Worm (Caenorhabditis elegans): Measurements from ENCODE around the gene M01H9.10.

DNA sequence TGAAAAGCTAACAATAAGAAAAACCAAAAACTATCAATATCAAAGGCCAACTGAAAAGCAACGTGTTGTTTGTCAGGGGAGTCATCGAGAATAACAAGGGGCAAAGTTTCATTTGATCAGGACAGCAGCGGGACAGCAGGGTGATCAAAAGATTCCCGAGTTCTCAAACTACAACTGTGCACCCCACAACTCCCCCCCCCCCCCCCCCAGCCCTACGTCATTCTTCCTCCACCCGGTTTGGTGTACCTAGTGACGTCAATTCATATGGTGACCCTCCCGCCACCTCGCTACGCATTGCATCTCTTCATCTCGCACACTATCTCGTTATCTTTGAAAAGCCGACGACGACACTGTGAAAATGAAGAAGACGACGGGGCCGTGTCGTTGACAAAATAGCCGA lies 6.2 kb downstream of the M01H9.10 start:
- TF ChIP-seq ceh-34 (tag; optimal IDR thresholded peaks at IDR 0.05) = no peak
- TF ChIP-seq nhr-232 (tag; optimal IDR thresholded peaks at IDR 0.05) = no peak
- TF ChIP-seq fax-1 (tag; optimal IDR thresholded peaks at IDR 0.05) = no peak
- TF ChIP-seq fkh-6 (tag; optimal IDR thresholded peaks at IDR 0.05) = no peak
- no peak for TF ChIP-seq nhr-11 (tag; optimal IDR thresholded peaks at IDR 0.05)
- no peak for TF ChIP-seq pat-9 (tag; optimal IDR thresholded peaks at IDR 0.05)

All from whole organism, late embryonic.